Fruit fly (Drosophila melanogaster) whole organism, prepupa: ENCODE data around the gene lace.

Source experiments
- Blimp-1 ChIP-seq: fragments of 200-800 bp; sonication (Bioruptor generic); optimal IDR thresholded peaks from 3 replicates; lab custom pipeline; 2017; ENCODE audit warnings: missing biosample characterization, missing genetic modification characterization, mild to moderate bottlenecking, moderate library complexity, missing genetic modification reagents
- CG10631 ChIP-seq: fragments of 200-800 bp; sonication (Bioruptor generic); optimal IDR thresholded peaks from 2 replicates; lab custom pipeline; 2016; ENCODE audit warnings: missing biosample characterization, missing genetic modification characterization
- CG10669 ChIP-seq: fragments of 200-800 bp; sonication (Bioruptor generic); optimal IDR thresholded peaks from 3 replicates; lab custom pipeline; 2018; ENCODE audit warnings: missing biosample characterization, mild to moderate bottlenecking, missing genetic modification characterization, moderate library complexity
- CG11762 ChIP-seq: fragments of 200-800 bp; sonication (Bioruptor generic); optimal IDR thresholded peaks from 3 replicates; lab custom pipeline; 2016; ENCODE audit warnings: missing biosample characterization, missing genetic modification characterization; ENCODE audit not compliant: insufficient read depth
- CG11902 ChIP-seq: fragments of 200-800 bp; sonication (Bioruptor generic); optimal IDR thresholded peaks from 3 replicates; lab custom pipeline; 2016; ENCODE audit warnings: missing biosample characterization, missing genetic modification characterization
- CG15336 ChIP-seq: fragments of 200-800 bp; sonication (Bioruptor generic); IDR thresholded peaks from 2 replicates; pipeline ENCODE4 v1.3.6; 2022; ENCODE audit warnings: missing biosample characterization, missing genetic modification characterization
- CG1621 ChIP-seq: fragments of 200-800 bp; sonication (Bioruptor generic); optimal IDR thresholded peaks from 3 replicates; lab custom pipeline; 2018; ENCODE audit warnings: missing biosample characterization, mild to moderate bottlenecking, missing genetic modification characterization
- CG3032 ChIP-seq: fragments of 200-800 bp; optimal IDR thresholded peaks from 2 replicates; lab custom pipeline; 2019; ENCODE audit warnings: missing biosample characterization, mild to moderate bottlenecking, missing genetic modification characterization, moderate library complexity
- CG31627 ChIP-seq: fragments of 200-800 bp; sonication (Bioruptor generic); optimal IDR thresholded peaks from 3 replicates; lab custom pipeline; 2016; ENCODE audit warnings: missing biosample characterization, missing genetic modification characterization
- CG32006 ChIP-seq: fragments of 200-800 bp; sonication (Bioruptor generic); optimal IDR thresholded peaks from 3 replicates; lab custom pipeline; 2017; ENCODE audit warnings: missing biosample characterization, mild to moderate bottlenecking, missing genetic modification characterization
- CG34406 ChIP-seq: fragments of 200-800 bp; sonication (Bioruptor generic); optimal IDR thresholded peaks from 3 replicates; lab custom pipeline; 2016; ENCODE audit warnings: missing biosample characterization, missing genetic modification characterization
- CG6163 ChIP-seq: fragments of 200-800 bp; sonication (Bioruptor generic); IDR thresholded peaks from 3 replicates; pipeline ENCODE4 v1.3.6; 2022; ENCODE audit warnings: missing biosample characterization, missing genetic modification characterization
- CG6276 ChIP-seq: fragments of 200-800 bp; sonication (Bioruptor generic); optimal IDR thresholded peaks from 2 replicates; lab custom pipeline; 2017; ENCODE audit warnings: missing biosample characterization, mild to moderate bottlenecking, missing genetic modification characterization
- CG6792 ChIP-seq: fragments of 200-800 bp; sonication (Bioruptor generic); optimal IDR thresholded peaks from 3 replicates; lab custom pipeline; 2016; ENCODE audit warnings: missing biosample characterization, missing genetic modification characterization
- CG6808 ChIP-seq: fragments of 200-800 bp; sonication (Bioruptor generic); optimal IDR thresholded peaks from 3 replicates; lab custom pipeline; 2017; ENCODE audit warnings: missing biosample characterization, missing genetic modification characterization, mild to moderate bottlenecking, moderate library complexity, missing genetic modification reagents
- CG6854 ChIP-seq: fragments of 200-800 bp; sonication (Bioruptor generic); optimal IDR thresholded peaks from 2 replicates; lab custom pipeline; 2017; ENCODE audit warnings: missing biosample characterization, mild to moderate bottlenecking, missing genetic modification characterization
- CG7368 ChIP-seq: fragments of 200-800 bp; sonication (Bioruptor generic); optimal IDR thresholded peaks from 3 replicates; lab custom pipeline; 2016; ENCODE audit warnings: missing biosample characterization, missing genetic modification characterization
- CG8119 ChIP-seq: fragments of 200-800 bp; sonication (Bioruptor generic); IDR thresholded peaks from 3 replicates; pipeline ENCODE4 v1.3.6; 2022; ENCODE audit warnings: missing biosample characterization, missing genetic modification characterization
- CG8319 ChIP-seq: fragments of 200-800 bp; sonication (Bioruptor generic); optimal IDR thresholded peaks from 3 replicates; lab custom pipeline; 2016; ENCODE audit warnings: missing biosample characterization, missing genetic modification characterization
- CG8632 ChIP-seq: fragments of 200-800 bp; sonication (Bioruptor generic); optimal IDR thresholded peaks from 3 replicates; lab custom pipeline; 2016; ENCODE audit warnings: missing biosample characterization, missing genetic modification characterization
- Eip75B ChIP-seq: fragments of 200-800 bp; sonication (Bioruptor generic); optimal IDR thresholded peaks from 3 replicates; lab custom pipeline; 2016; ENCODE audit warnings: missing biosample characterization, missing genetic modification characterization
- Eip78C ChIP-seq: fragments of 200-800 bp; sonication (Bioruptor generic); peaks from one replicate; lab custom pipeline; 2016; ENCODE audit warnings: missing biosample characterization, missing genetic modification characterization
- Eip93F ChIP-seq: fragments of 200-800 bp; sonication (Bioruptor generic); optimal IDR thresholded peaks from 2 replicates; lab custom pipeline; 2016; ENCODE audit warnings: missing biosample characterization, mild to moderate bottlenecking, missing genetic modification characterization
- Ets96B ChIP-seq: fragments of 200-800 bp; optimal IDR thresholded peaks from 2 replicates; lab custom pipeline; 2019; ENCODE audit warnings: missing biosample characterization, mild to moderate bottlenecking, missing genetic modification characterization, moderate library complexity
- Gug ChIP-seq: fragments of 200-800 bp; sonication (Bioruptor generic); IDR thresholded peaks from 2 replicates; pipeline ENCODE4 v1.3.6; 2022; ENCODE audit warnings: missing biosample characterization, missing genetic modification characterization
- Hr38 ChIP-seq: sonication (Bioruptor generic); optimal IDR thresholded peaks from 2 replicates; lab custom pipeline; 2016; ENCODE audit warnings: missing biosample characterization, missing genetic modification characterization
- Hr39 ChIP-seq: fragments of 200-800 bp; sonication (Bioruptor generic); optimal IDR thresholded peaks from 2 replicates; lab custom pipeline; 2016; ENCODE audit warnings: missing biosample characterization, missing genetic modification characterization
- Hr4 ChIP-seq: fragments of 200-800 bp; sonication (Bioruptor generic); optimal IDR thresholded peaks from 3 replicates; lab custom pipeline; 2016; ENCODE audit warnings: missing biosample characterization, missing genetic modification characterization
- Lpt ChIP-seq: fragments of 200-800 bp; sonication (Bioruptor generic); optimal IDR thresholded peaks from 3 replicates; lab custom pipeline; 2016; ENCODE audit warnings: missing biosample characterization, missing genetic modification characterization
- Met ChIP-seq: fragments of 200-800 bp; sonication (Bioruptor generic); optimal IDR thresholded peaks from 3 replicates; lab custom pipeline; 2016; ENCODE audit warnings: missing biosample characterization, missing genetic modification characterization
- OdsH ChIP-seq: fragments of 200-800 bp; sonication (Bioruptor generic); optimal IDR thresholded peaks from 3 replicates; lab custom pipeline; 2016; ENCODE audit warnings: missing biosample characterization, missing genetic modification characterization
- Smox ChIP-seq: fragments of 200-800 bp; sonication (Bioruptor generic); optimal IDR thresholded peaks from 3 replicates; lab custom pipeline; 2016; ENCODE audit warnings: missing biosample characterization, missing genetic modification characterization
- Sox102F ChIP-seq: fragments of 200-800 bp; sonication (Bioruptor generic); optimal IDR thresholded peaks from 2 replicates; lab custom pipeline; 2016; ENCODE audit warnings: missing biosample characterization, mild to moderate bottlenecking, missing genetic modification characterization
- Sox14 ChIP-seq: fragments of 200-800 bp; sonication (Bioruptor generic); optimal IDR thresholded peaks from 3 replicates; lab custom pipeline; 2016; ENCODE audit warnings: missing biosample characterization, missing genetic modification characterization
- Sox15 ChIP-seq: fragments of 200-800 bp; sonication (Bioruptor generic); optimal IDR thresholded peaks from 3 replicates; lab custom pipeline; 2016; ENCODE audit warnings: missing biosample characterization, missing genetic modification characterization
- achi ChIP-seq: fragments of 200-800 bp; sonication (Bioruptor generic); optimal IDR thresholded peaks from 3 replicates; lab custom pipeline; 2016; ENCODE audit warnings: missing biosample characterization, missing genetic modification characterization
- cyc ChIP-seq: fragments of 200-800 bp; sonication (Bioruptor generic); optimal IDR thresholded peaks from 3 replicates; lab custom pipeline; 2016; ENCODE audit warnings: missing biosample characterization, missing genetic modification characterization
- dsx ChIP-seq: fragments of 200-800 bp; optimal IDR thresholded peaks from 3 replicates; lab custom pipeline; 2019; ENCODE audit warnings: missing biosample characterization, mild to moderate bottlenecking, missing genetic modification characterization, moderate library complexity; ENCODE audit not compliant: poor library complexity, severe bottlenecking
- eg ChIP-seq: fragments of 200-800 bp; sonication (Bioruptor generic); IDR thresholded peaks from 3 replicates; pipeline ENCODE4 v1.3.6; 2022; ENCODE audit warnings: missing biosample characterization, missing genetic modification characterization
- esn ChIP-seq: fragments of 200-800 bp; sonication (Bioruptor generic); optimal IDR thresholded peaks from 2 replicates; lab custom pipeline; 2016; ENCODE audit warnings: missing biosample characterization, mild to moderate bottlenecking, missing genetic modification characterization, moderate library complexity
- fd59A ChIP-seq: fragments of 200-800 bp; sonication (Bioruptor generic); optimal IDR thresholded peaks from 2 replicates; lab custom pipeline; 2017; ENCODE audit warnings: missing biosample characterization, mild to moderate bottlenecking, missing genetic modification characterization, missing genetic modification reagents
- fd85E ChIP-seq: fragments of 200-800 bp; sonication (Bioruptor generic); optimal IDR thresholded peaks from 3 replicates; lab custom pipeline; 2016; ENCODE audit warnings: missing biosample characterization, missing genetic modification characterization
- fkh ChIP-seq: fragments of 200-800 bp; sonication (Bioruptor generic); optimal IDR thresholded peaks from 3 replicates; lab custom pipeline; 2017; ENCODE audit warnings: missing biosample characterization, mild to moderate bottlenecking, missing genetic modification characterization, moderate library complexity
- lz ChIP-seq: fragments of 200-800 bp; sonication (Bioruptor generic); optimal IDR thresholded peaks from 3 replicates; lab custom pipeline; 2016; ENCODE audit warnings: missing biosample characterization, missing genetic modification characterization
- pdm3 ChIP-seq: fragments of 200-800 bp; sonication (Bioruptor generic); optimal IDR thresholded peaks from 3 replicates; lab custom pipeline; 2016; ENCODE audit warnings: missing biosample characterization, missing genetic modification characterization
- salr ChIP-seq, 2 experiments: fragments of 200-800 bp; sonication (Bioruptor generic); optimal IDR thresholded peaks; 3 replicates each; lab custom pipeline; 2016 to 2018; ENCODE audit warnings: missing biosample characterization in 2 of 2, missing genetic modification characterization in 2 of 2, mild to moderate bottlenecking in 1 of 2
- ss ChIP-seq, 2 experiments: fragments of 200-800 bp; sonication (Bioruptor generic); optimal IDR thresholded peaks; 2 replicates in 1 of 2; 3 replicates in 1 of 2; lab custom pipeline; 2017 to 2018; ENCODE audit warnings: mild to moderate bottlenecking in 2 of 2, missing biosample characterization in 2 of 2, missing genetic modification characterization in 2 of 2, moderate library complexity in 1 of 2
- svp ChIP-seq: fragments of 200-800 bp; sonication (Bioruptor generic); peaks from one replicate; lab custom pipeline; 2016; ENCODE audit warnings: missing biosample characterization, missing genetic modification characterization
- topi ChIP-seq: fragments of 200-800 bp; sonication (Bioruptor generic); optimal IDR thresholded peaks from 3 replicates; lab custom pipeline; 2016; ENCODE audit warnings: missing biosample characterization, missing genetic modification characterization
- vri ChIP-seq: fragments of 200-800 bp; sonication (Bioruptor generic); optimal IDR thresholded peaks from 3 replicates; lab custom pipeline; 2016; ENCODE audit warnings: missing biosample characterization, mild to moderate bottlenecking, missing genetic modification characterization

lace gene

DNA sequence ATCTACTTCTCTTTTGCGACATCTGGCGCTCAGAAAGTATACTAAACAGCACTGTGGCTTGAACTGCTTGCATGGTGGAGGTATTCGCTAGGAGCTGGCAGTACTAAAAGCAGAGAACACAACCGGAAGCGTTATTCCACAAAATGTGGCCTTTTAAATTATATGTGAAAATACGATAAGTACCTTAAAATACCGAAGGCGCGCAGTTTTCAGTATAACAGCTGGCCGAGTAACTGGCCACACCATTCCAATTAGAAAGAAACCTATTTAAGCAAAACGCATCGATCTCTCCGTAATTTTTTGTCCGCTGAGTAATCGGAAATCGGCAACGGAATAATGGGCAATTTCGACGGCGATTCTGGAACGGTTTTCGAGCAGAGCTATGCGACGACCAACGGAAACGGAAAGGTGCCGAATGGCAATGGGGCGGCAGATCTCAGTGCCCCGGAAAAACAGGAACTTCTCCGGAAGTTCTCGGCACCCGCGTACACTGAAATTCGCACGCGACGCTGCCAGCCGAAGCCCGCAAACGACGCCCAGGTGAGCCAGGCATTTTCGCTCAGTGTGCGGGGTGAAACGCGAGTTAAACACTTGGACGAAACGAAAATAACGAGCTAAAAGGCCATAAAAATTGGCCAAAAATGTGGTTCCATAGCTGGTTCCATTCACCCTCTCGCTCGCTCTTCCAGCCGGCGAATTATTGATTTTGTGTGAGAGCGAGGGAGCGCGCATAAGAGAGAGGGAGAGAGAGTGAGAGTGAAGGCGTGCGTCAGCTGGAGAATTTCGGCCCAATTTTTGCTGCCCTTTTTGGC is at the start of gene lace:
lace (plus strand) TSS at position 243 of the 812 bp plus-strand sequence.
- TF ChIP-seq CG34406 (GFP tag; lab: Kevin White, UChicago) (no peak), Lpt (GFP tag; lab: Kevin White, UChicago) (no peak), CG8319 (GFP tag; lab: Kevin White, UChicago) (no peak), svp (GFP tag; lab: Kevin White, UChicago) (peak; percentile 0), CG31627 (GFP tag; lab: Kevin White, UChicago) (peak; percentile 68), CG6276 (GFP tag; lab: Kevin White, UChicago) (peak; percentile 46), Sox15 (peak; percentile 17), Sox14 (peak; percentile 31), Smox (GFP tag; lab: Kevin White, UChicago) (peak; percentile 53), CG10631 (GFP tag; lab: Kevin White, UChicago) (peak; percentile 36), Ets96B (tag; lab: Kevin White, UChicago) (no peak), Blimp-1 (GFP tag; lab: Kevin White, UChicago) (peak; percentile 54), CG11762 (GFP tag; lab: Kevin White, UChicago) (no peak), dsx (GFP tag; lab: Kevin White, UChicago) (no peak), Eip78C (GFP tag; lab: Kevin White, UChicago) (peak; percentile 90), Sox102F (peak; percentile 44), salr (GFP tag; optimal IDR thresholded peaks at IDR 0.05; lab: Kevin White, UChicago) (peak in 1 of 2 experiments; percentile 61), Hr38 (no peak), CG7368 (GFP tag; lab: Kevin White, UChicago) (peak; percentile 33), Eip75B (GFP tag; lab: Kevin White, UChicago) (peak; percentile 18), CG6792 (GFP tag; lab: Kevin White, UChicago) (peak; percentile 31), eg (peak; percentile 72), CG1621 (peak; percentile 93), lz (GFP tag; lab: Kevin White, UChicago) (peak; percentile 63), CG3032 (peak; percentile 4), cyc (GFP tag; lab: Kevin White, UChicago) (peak; percentile 65), Met (GFP tag; lab: Kevin White, UChicago) (peak; percentile 53), Gug (GFP tag; lab: Robert Waterston, UW) (no peak), Eip93F (GFP tag; lab: Kevin White, UChicago) (no peak), achi (GFP tag; lab: Kevin White, UChicago) (peak; percentile 18), Hr4 (no peak), fd85E (GFP tag; lab: Kevin White, UChicago) (no peak), CG15336 (GFP tag; lab: Robert Waterston, UW) (0 out of 2 replicates have a peak, but pooled peaks have one; percentile 6), CG8632 (GFP tag; lab: Kevin White, UChicago) (peak; percentile 19), Hr39 (GFP tag; lab: Kevin White, UChicago) (peak; percentile 70), ss (GFP tag; optimal IDR thresholded peaks at IDR 0.05; lab: Kevin White, UChicago) (peak; percentile 47 to 57), pdm3 (GFP tag; lab: Kevin White, UChicago) (peak; percentile 47), CG8119 (GFP tag; lab: Robert Waterston, UW) (no peak), CG32006 (GFP tag; lab: Kevin White, UChicago) (no peak), fkh (GFP tag; lab: Kevin White, UChicago) (no peak), CG6163 (GFP tag; lab: Robert Waterston, UW) (peak; percentile 76), CG6808 (GFP tag; lab: Kevin White, UChicago) (peak; percentile 50), CG6854 (GFP tag; lab: Kevin White, UChicago) (peak; percentile 70), CG11902 (GFP tag; lab: Kevin White, UChicago) (no peak), OdsH (GFP tag; lab: Kevin White, UChicago) (peak; percentile 27), topi (GFP tag; lab: Kevin White, UChicago) (peak; percentile 13), vri (peak; percentile 26), esn (peak; percentile 70), CG10669 (no peak), fd59A (GFP tag; lab: Kevin White, UChicago) (no peak)
